Worm (Caenorhabditis elegans) whole organism, early embryonic: ENCODE results near the gene osm-10.
A peak's percentile ranks its signal among the peaks of the same experiment; 100 is the strongest.

ENCODE experiments used
- B0310.2 ChIP-seq: sonication (generic microtip); optimal IDR thresholded peaks from 2 replicates; lab custom pipeline; 2016; ENCODE audit warnings: mild to moderate bottlenecking, missing genetic modification characterization, missing compliant biosample characterization
- F13C5.2 ChIP-seq: sonication (generic microtip); optimal IDR thresholded peaks from 2 replicates; lab custom pipeline; 2017; ENCODE audit warnings: mild to moderate bottlenecking, missing genetic modification characterization, inconsistent platforms, missing compliant biosample characterization
- aly-1 ChIP-seq: sonication (generic microtip); optimal IDR thresholded peaks from 2 replicates; lab custom pipeline; 2016; ENCODE audit warnings: missing genetic modification characterization, missing compliant biosample characterization
- ama-1 ChIP-seq: fragments of 150-350 bp; optimal IDR thresholded peaks from 2 replicates; lab custom pipeline; 2014
- ceh-13 ChIP-seq: fragments of 200-800 bp; sonication (Bioruptor generic); optimal IDR thresholded peaks from 2 replicates; lab custom pipeline; 2018; ENCODE audit warnings: mild to moderate bottlenecking, missing genetic modification characterization, missing compliant biosample characterization
- ceh-36 ChIP-seq: sonication (generic microtip); optimal IDR thresholded peaks from 2 replicates; lab custom pipeline; 2016; ENCODE audit warnings: missing genetic modification characterization, inconsistent platforms, missing compliant biosample characterization
- ets-7 ChIP-seq: sonication (generic microtip); optimal IDR thresholded peaks from 2 replicates; lab custom pipeline; 2016; ENCODE audit warnings: missing genotype, missing genetic modification characterization, missing compliant biosample characterization
- flt-1 ChIP-seq: fragments of 200-800 bp; sonication (Bioruptor generic); IDR thresholded peaks from 2 replicates; pipeline ENCODE4 v1.3.6; 2022; ENCODE audit warnings: missing genetic modification characterization, missing compliant biosample characterization
- hmbx-1 ChIP-seq: sonication (generic microtip); optimal IDR thresholded peaks from 2 replicates; lab custom pipeline; 2016; ENCODE audit warnings: mild to moderate bottlenecking, missing genetic modification characterization, missing compliant biosample characterization
- hmg-4 ChIP-seq: fragments of 200-800 bp; sonication (Bioruptor generic); optimal IDR thresholded peaks from 2 replicates; lab custom pipeline; 2018; ENCODE audit warnings: mild to moderate bottlenecking, missing genetic modification characterization, missing compliant biosample characterization
- hnd-1 ChIP-seq: sonication (generic microtip); optimal IDR thresholded peaks from 2 replicates; lab custom pipeline; 2016; ENCODE audit warnings: missing genetic modification characterization, missing compliant biosample characterization
- pes-1 ChIP-seq: fragments of 200-800 bp; sonication (Bioruptor generic); IDR thresholded peaks from 2 replicates; pipeline ENCODE4 v1.3.6; 2022; ENCODE audit warnings: missing genetic modification reagents, missing genetic modification characterization, missing compliant biosample characterization
- scrt-1 ChIP-seq: fragments of 200-800 bp; sonication (Bioruptor generic); IDR thresholded peaks from 2 replicates; pipeline ENCODE4 v1.3.6; 2022; ENCODE audit warnings: missing genetic modification characterization, missing compliant biosample characterization
- sea-1 ChIP-seq: fragments of 200-800 bp; sonication (Bioruptor generic); conservative IDR thresholded peaks from 2 replicates; pipeline ENCODE4 v1.3.6; 2022; ENCODE audit warnings: missing genetic modification characterization, missing compliant biosample characterization
- tbx-11 ChIP-seq: fragments of 200-800 bp; sonication (Bioruptor generic); IDR thresholded peaks from 2 replicates; pipeline ENCODE4 v1.3.6; 2022; ENCODE audit warnings: missing genetic modification characterization, missing compliant biosample characterization
- tbx-37 ChIP-seq: fragments of 200-800 bp; sonication (Bioruptor generic); conservative IDR thresholded peaks from 2 replicates; pipeline ENCODE4 v1.3.6; 2022; ENCODE audit warnings: missing genetic modification reagents, missing genetic modification characterization, missing compliant biosample characterization
- tra-4 ChIP-seq: sonication (generic microtip); optimal IDR thresholded peaks from 2 replicates; lab custom pipeline; 2017; ENCODE audit warnings: missing genetic modification characterization, missing compliant biosample characterization

Gene osm-10

ce11 chrIII:7262592-7262991 is 19.5 kb downstream of the osm-10 start:
- TF ChIP-seq sea-1 (GFP tag; lab: Robert Waterston, UW) (no peak), hmbx-1 (tag; lab: Kevin White, UChicago) (no peak), ama-1 (lab: Kevin White, UChicago) (no peak), tbx-37 (GFP tag; lab: Robert Waterston, UW) (no peak), aly-1 (tag; lab: Kevin White, UChicago) (no peak), scrt-1 (GFP tag; lab: Robert Waterston, UW) (no peak), tbx-11 (no peak), ets-7 (no peak)

- TF ChIP-seq hmbx-1 (tag; lab: Kevin White, UChicago) (no peak), ceh-36 (no peak), tbx-11 (no peak), ets-7 (no peak), pes-1 (GFP tag; lab: Robert Waterston, UW) (no peak), aly-1 (tag; lab: Kevin White, UChicago) (no peak), hnd-1 (tag; lab: Kevin White, UChicago) (no peak), scrt-1 (GFP tag; lab: Robert Waterston, UW) (no peak), F13C5.2 (tag; lab: Kevin White, UChicago) (no peak), B0310.2 (tag; lab: Kevin White, UChicago) (no peak), tbx-37 (GFP tag; lab: Robert Waterston, UW) (no peak)
Measured at ce11 chrIII:7263028-7263427, 19.9 kb downstream of the osm-10 start.

- TF ChIP-seq tra-4 (tag; lab: Kevin White, UChicago) (no peak), pes-1 (GFP tag; lab: Robert Waterston, UW) (no peak), B0310.2 (tag; lab: Kevin White, UChicago) (no peak), F13C5.2 (tag; lab: Kevin White, UChicago) (no peak), hmbx-1 (tag; lab: Kevin White, UChicago) (no peak), ceh-36 (no peak), hnd-1 (tag; lab: Kevin White, UChicago) (no peak), scrt-1 (GFP tag; lab: Robert Waterston, UW) (no peak), ets-7 (no peak), ceh-13 (no peak)
Measured at ce11 chrIII:7271083-7271482, 28.0 kb downstream of the osm-10 start.

- TF ChIP-seq B0310.2 (tag; lab: Kevin White, UChicago): no peak
- no peak for TF ChIP-seq ama-1 (lab: Kevin White, UChicago)
- no peak for TF ChIP-seq scrt-1 (GFP tag; lab: Robert Waterston, UW)
- TF ChIP-seq ets-7: no peak
- no peak for TF ChIP-seq hnd-1 (tag; lab: Kevin White, UChicago)
- no peak for TF ChIP-seq ceh-13
- TF ChIP-seq F13C5.2 (tag; lab: Kevin White, UChicago): peak; percentile 43
- TF ChIP-seq flt-1 (GFP tag; lab: Robert Waterston, UW): 0 out of 2 replicates have a peak, but pooled peaks have one; percentile 4
- TF ChIP-seq hmg-4 (GFP tag; lab: Kevin White, UChicago): peak; percentile 75
Measured at ce11 chrIII:7272088-7272487, 29.0 kb downstream of the osm-10 start.

ce11 chrIII:7272828-7273227 is 29.7 kb downstream of the osm-10 start:
- TF ChIP-seq F13C5.2 (tag; lab: Kevin White, UChicago): no peak
- no peak for TF ChIP-seq hmg-4 (GFP tag; lab: Kevin White, UChicago)
- TF ChIP-seq hnd-1 (tag; lab: Kevin White, UChicago): no peak
- TF ChIP-seq tra-4 (tag; lab: Kevin White, UChicago): no peak
- TF ChIP-seq aly-1 (tag; lab: Kevin White, UChicago): no peak
- TF ChIP-seq pes-1 (GFP tag; lab: Robert Waterston, UW): no peak
- TF ChIP-seq B0310.2 (tag; lab: Kevin White, UChicago): no peak

ce11 chrIII:7273718-7274117 is 30.6 kb downstream of the osm-10 start:
- TF ChIP-seq ceh-13 (no peak), tbx-11 (no peak), hmbx-1 (tag; lab: Kevin White, UChicago) (no peak), hmg-4 (GFP tag; lab: Kevin White, UChicago) (no peak), B0310.2 (tag; lab: Kevin White, UChicago) (no peak)

- TF ChIP-seq hnd-1 (tag; lab: Kevin White, UChicago): no peak
- no peak for TF ChIP-seq ets-7
- no peak for TF ChIP-seq ceh-13
- no peak for TF ChIP-seq F13C5.2 (tag; lab: Kevin White, UChicago)
- TF ChIP-seq scrt-1 (GFP tag; lab: Robert Waterston, UW): no peak
- TF ChIP-seq tra-4 (tag; lab: Kevin White, UChicago): no peak
- no peak for TF ChIP-seq flt-1 (GFP tag; lab: Robert Waterston, UW)
- TF ChIP-seq ceh-36: no peak
- no peak for TF ChIP-seq hmg-4 (GFP tag; lab: Kevin White, UChicago)
- TF ChIP-seq sea-1 (GFP tag; lab: Robert Waterston, UW): no peak
- no peak for TF ChIP-seq pes-1 (GFP tag; lab: Robert Waterston, UW)
Measured at ce11 chrIII:7275296-7275695, 32.2 kb downstream of the osm-10 start, which contains the start of gene psd-1. TSS of gene psd-1 (minus strand) at chrIII:7275396.

- no peak for TF ChIP-seq ama-1 (lab: Kevin White, UChicago)
- no peak for TF ChIP-seq ceh-36
- no peak for TF ChIP-seq pes-1 (GFP tag; lab: Robert Waterston, UW)
- TF ChIP-seq hnd-1 (tag; lab: Kevin White, UChicago): no peak
- no peak for TF ChIP-seq tbx-37 (GFP tag; lab: Robert Waterston, UW)
- TF ChIP-seq B0310.2 (tag; lab: Kevin White, UChicago): no peak
- no peak for TF ChIP-seq hmbx-1 (tag; lab: Kevin White, UChicago)
- no peak for TF ChIP-seq scrt-1 (GFP tag; lab: Robert Waterston, UW)
- TF ChIP-seq sea-1 (GFP tag; lab: Robert Waterston, UW): no peak
- TF ChIP-seq F13C5.2 (tag; lab: Kevin White, UChicago): no peak
- TF ChIP-seq ets-7: no peak
- TF ChIP-seq tra-4 (tag; lab: Kevin White, UChicago): no peak
- no peak for TF ChIP-seq hmg-4 (GFP tag; lab: Kevin White, UChicago)
- no peak for TF ChIP-seq aly-1 (tag; lab: Kevin White, UChicago)
- no peak for TF ChIP-seq ceh-13
- no peak for TF ChIP-seq tbx-11
Measured at ce11 chrIII:7277228-7277627, 34.1 kb downstream of the osm-10 start, which contains the start of the genes spot-1 and B0361.11. TSS of gene spot-1 (minus strand) at chrIII:7277274. TSS of gene B0361.11 (plus strand) at chrIII:7277599.
